Fruit fly (Drosophila melanogaster) whole organism, prepupa: ENCODE measurements around the gene CG14298.

Experiments used
- Blimp-1 ChIP-seq: fragments of 200-800 bp; sonication (Bioruptor generic); optimal IDR thresholded peaks from 3 replicates; lab custom pipeline; 2017; ENCODE audit warnings: missing biosample characterization, missing genetic modification characterization, mild to moderate bottlenecking, moderate library complexity, missing genetic modification reagents
- CG10669 ChIP-seq: fragments of 200-800 bp; sonication (Bioruptor generic); optimal IDR thresholded peaks from 3 replicates; lab custom pipeline; 2018; ENCODE audit warnings: missing biosample characterization, mild to moderate bottlenecking, missing genetic modification characterization, moderate library complexity
- CG11294 ChIP-seq: fragments of 200-800 bp; sonication (Bioruptor generic); IDR thresholded peaks from 2 replicates; pipeline ENCODE4 v1.3.6; 2022; ENCODE audit warnings: missing biosample characterization, missing genetic modification characterization
- CG11902 ChIP-seq: fragments of 200-800 bp; sonication (Bioruptor generic); optimal IDR thresholded peaks from 3 replicates; lab custom pipeline; 2016; ENCODE audit warnings: missing biosample characterization, missing genetic modification characterization
- CG15336 ChIP-seq: fragments of 200-800 bp; sonication (Bioruptor generic); IDR thresholded peaks from 2 replicates; pipeline ENCODE4 v1.3.6; 2022; ENCODE audit warnings: missing biosample characterization, missing genetic modification characterization
- CG1621 ChIP-seq: fragments of 200-800 bp; sonication (Bioruptor generic); optimal IDR thresholded peaks from 3 replicates; lab custom pipeline; 2018; ENCODE audit warnings: missing biosample characterization, mild to moderate bottlenecking, missing genetic modification characterization
- CG16779 ChIP-seq: fragments of 200-800 bp; sonication (Bioruptor generic); optimal IDR thresholded peaks from 3 replicates; lab custom pipeline; 2017; ENCODE audit warnings: missing biosample characterization, mild to moderate bottlenecking, missing genetic modification characterization
- CG3032 ChIP-seq: fragments of 200-800 bp; optimal IDR thresholded peaks from 2 replicates; lab custom pipeline; 2019; ENCODE audit warnings: missing biosample characterization, mild to moderate bottlenecking, missing genetic modification characterization, moderate library complexity
- CG31627 ChIP-seq: fragments of 200-800 bp; sonication (Bioruptor generic); optimal IDR thresholded peaks from 3 replicates; lab custom pipeline; 2016; ENCODE audit warnings: missing biosample characterization, missing genetic modification characterization
- CG34406 ChIP-seq: fragments of 200-800 bp; sonication (Bioruptor generic); optimal IDR thresholded peaks from 3 replicates; lab custom pipeline; 2016; ENCODE audit warnings: missing biosample characterization, missing genetic modification characterization
- CG3919 ChIP-seq: fragments of 200-800 bp; sonication (Bioruptor generic); optimal IDR thresholded peaks from 3 replicates; lab custom pipeline; 2016; ENCODE audit warnings: missing biosample characterization, missing genetic modification characterization
- CG6276 ChIP-seq: fragments of 200-800 bp; sonication (Bioruptor generic); optimal IDR thresholded peaks from 2 replicates; lab custom pipeline; 2017; ENCODE audit warnings: missing biosample characterization, mild to moderate bottlenecking, missing genetic modification characterization
- CG6808 ChIP-seq: fragments of 200-800 bp; sonication (Bioruptor generic); optimal IDR thresholded peaks from 3 replicates; lab custom pipeline; 2017; ENCODE audit warnings: missing biosample characterization, missing genetic modification characterization, mild to moderate bottlenecking, moderate library complexity, missing genetic modification reagents
- CG6854 ChIP-seq: fragments of 200-800 bp; sonication (Bioruptor generic); optimal IDR thresholded peaks from 2 replicates; lab custom pipeline; 2017; ENCODE audit warnings: missing biosample characterization, mild to moderate bottlenecking, missing genetic modification characterization
- CG7368 ChIP-seq: fragments of 200-800 bp; sonication (Bioruptor generic); optimal IDR thresholded peaks from 3 replicates; lab custom pipeline; 2016; ENCODE audit warnings: missing biosample characterization, missing genetic modification characterization
- CG8319 ChIP-seq: fragments of 200-800 bp; sonication (Bioruptor generic); optimal IDR thresholded peaks from 3 replicates; lab custom pipeline; 2016; ENCODE audit warnings: missing biosample characterization, missing genetic modification characterization
- CG8632 ChIP-seq: fragments of 200-800 bp; sonication (Bioruptor generic); optimal IDR thresholded peaks from 3 replicates; lab custom pipeline; 2016; ENCODE audit warnings: missing biosample characterization, missing genetic modification characterization
- CG9139 ChIP-seq: fragments of 200-800 bp; sonication (Bioruptor generic); optimal IDR thresholded peaks from 3 replicates; lab custom pipeline; 2017; ENCODE audit warnings: missing biosample characterization, mild to moderate bottlenecking, missing genetic modification characterization
- Eip78C ChIP-seq: fragments of 200-800 bp; sonication (Bioruptor generic); peaks from one replicate; lab custom pipeline; 2016; ENCODE audit warnings: missing biosample characterization, missing genetic modification characterization
- Eip93F ChIP-seq: fragments of 200-800 bp; sonication (Bioruptor generic); optimal IDR thresholded peaks from 2 replicates; lab custom pipeline; 2016; ENCODE audit warnings: missing biosample characterization, mild to moderate bottlenecking, missing genetic modification characterization
- Ets21C ChIP-seq: fragments of 200-800 bp; sonication (Bioruptor generic); optimal IDR thresholded peaks from 3 replicates; lab custom pipeline; 2016; ENCODE audit warnings: missing biosample characterization, missing genetic modification characterization
- Ets96B ChIP-seq: fragments of 200-800 bp; optimal IDR thresholded peaks from 2 replicates; lab custom pipeline; 2019; ENCODE audit warnings: missing biosample characterization, mild to moderate bottlenecking, missing genetic modification characterization, moderate library complexity
- Hr38 ChIP-seq: sonication (Bioruptor generic); optimal IDR thresholded peaks from 2 replicates; lab custom pipeline; 2016; ENCODE audit warnings: missing biosample characterization, missing genetic modification characterization
- Hr4 ChIP-seq: fragments of 200-800 bp; sonication (Bioruptor generic); optimal IDR thresholded peaks from 3 replicates; lab custom pipeline; 2016; ENCODE audit warnings: missing biosample characterization, missing genetic modification characterization
- Met ChIP-seq: fragments of 200-800 bp; sonication (Bioruptor generic); optimal IDR thresholded peaks from 3 replicates; lab custom pipeline; 2016; ENCODE audit warnings: missing biosample characterization, missing genetic modification characterization
- OdsH ChIP-seq: fragments of 200-800 bp; sonication (Bioruptor generic); optimal IDR thresholded peaks from 3 replicates; lab custom pipeline; 2016; ENCODE audit warnings: missing biosample characterization, missing genetic modification characterization
- Smox ChIP-seq: fragments of 200-800 bp; sonication (Bioruptor generic); optimal IDR thresholded peaks from 3 replicates; lab custom pipeline; 2016; ENCODE audit warnings: missing biosample characterization, missing genetic modification characterization
- Sox102F ChIP-seq: fragments of 200-800 bp; sonication (Bioruptor generic); optimal IDR thresholded peaks from 2 replicates; lab custom pipeline; 2016; ENCODE audit warnings: missing biosample characterization, mild to moderate bottlenecking, missing genetic modification characterization
- Sox14 ChIP-seq: fragments of 200-800 bp; sonication (Bioruptor generic); optimal IDR thresholded peaks from 3 replicates; lab custom pipeline; 2016; ENCODE audit warnings: missing biosample characterization, missing genetic modification characterization
- Sox15 ChIP-seq: fragments of 200-800 bp; sonication (Bioruptor generic); optimal IDR thresholded peaks from 3 replicates; lab custom pipeline; 2016; ENCODE audit warnings: missing biosample characterization, missing genetic modification characterization
- achi ChIP-seq: fragments of 200-800 bp; sonication (Bioruptor generic); optimal IDR thresholded peaks from 3 replicates; lab custom pipeline; 2016; ENCODE audit warnings: missing biosample characterization, missing genetic modification characterization
- acj6 ChIP-seq: fragments of 200-800 bp; sonication (Bioruptor generic); optimal IDR thresholded peaks from 3 replicates; lab custom pipeline; 2016; ENCODE audit warnings: missing biosample characterization, missing genetic modification characterization
- cyc ChIP-seq: fragments of 200-800 bp; sonication (Bioruptor generic); optimal IDR thresholded peaks from 3 replicates; lab custom pipeline; 2016; ENCODE audit warnings: missing biosample characterization, missing genetic modification characterization
- dsx ChIP-seq: fragments of 200-800 bp; optimal IDR thresholded peaks from 3 replicates; lab custom pipeline; 2019; ENCODE audit warnings: missing biosample characterization, mild to moderate bottlenecking, missing genetic modification characterization, moderate library complexity; ENCODE audit not compliant: poor library complexity, severe bottlenecking
- eg ChIP-seq: fragments of 200-800 bp; sonication (Bioruptor generic); IDR thresholded peaks from 3 replicates; pipeline ENCODE4 v1.3.6; 2022; ENCODE audit warnings: missing biosample characterization, missing genetic modification characterization
- esn ChIP-seq: fragments of 200-800 bp; sonication (Bioruptor generic); optimal IDR thresholded peaks from 2 replicates; lab custom pipeline; 2016; ENCODE audit warnings: missing biosample characterization, mild to moderate bottlenecking, missing genetic modification characterization, moderate library complexity
- fd59A ChIP-seq: fragments of 200-800 bp; sonication (Bioruptor generic); optimal IDR thresholded peaks from 2 replicates; lab custom pipeline; 2017; ENCODE audit warnings: missing biosample characterization, mild to moderate bottlenecking, missing genetic modification characterization, missing genetic modification reagents
- fd85E ChIP-seq: fragments of 200-800 bp; sonication (Bioruptor generic); optimal IDR thresholded peaks from 3 replicates; lab custom pipeline; 2016; ENCODE audit warnings: missing biosample characterization, missing genetic modification characterization
- fkh ChIP-seq: fragments of 200-800 bp; sonication (Bioruptor generic); optimal IDR thresholded peaks from 3 replicates; lab custom pipeline; 2017; ENCODE audit warnings: missing biosample characterization, mild to moderate bottlenecking, missing genetic modification characterization, moderate library complexity
- lz ChIP-seq: fragments of 200-800 bp; sonication (Bioruptor generic); optimal IDR thresholded peaks from 3 replicates; lab custom pipeline; 2016; ENCODE audit warnings: missing biosample characterization, missing genetic modification characterization
- pdm3 ChIP-seq: fragments of 200-800 bp; sonication (Bioruptor generic); optimal IDR thresholded peaks from 3 replicates; lab custom pipeline; 2016; ENCODE audit warnings: missing biosample characterization, missing genetic modification characterization
- spab ChIP-seq: fragments of 200-800 bp; sonication (Bioruptor generic); optimal IDR thresholded peaks from 2 replicates; lab custom pipeline; 2017; ENCODE audit warnings: missing biosample characterization, mild to moderate bottlenecking, missing genetic modification characterization, missing genetic modification reagents
- svp ChIP-seq: fragments of 200-800 bp; sonication (Bioruptor generic); peaks from one replicate; lab custom pipeline; 2016; ENCODE audit warnings: missing biosample characterization, missing genetic modification characterization
- vri ChIP-seq: fragments of 200-800 bp; sonication (Bioruptor generic); optimal IDR thresholded peaks from 3 replicates; lab custom pipeline; 2016; ENCODE audit warnings: missing biosample characterization, mild to moderate bottlenecking, missing genetic modification characterization

Gene CG14298

dm6 chr3R:18902164-18902563, 26.8 kb downstream of the CG14298 start, which contains the start of gene CG14294:
Gene CG14294 (minus strand): TSS chr3R:18902264.
- no peak for TF ChIP-seq CG11294 (GFP tag; lab: Robert Waterston, UW)
- no peak for TF ChIP-seq OdsH (GFP tag; lab: Kevin White, UChicago)
- TF ChIP-seq CG6276: no peak
- TF ChIP-seq CG8632: no peak
- TF ChIP-seq CG6854 (GFP tag; lab: Kevin White, UChicago): no peak
- TF ChIP-seq CG3032 (tag; lab: Kevin White, UChicago): no peak
- no peak for TF ChIP-seq dsx
- TF ChIP-seq CG15336: no peak
- TF ChIP-seq CG16779 (tag; lab: Kevin White, UChicago): no peak
- no peak for TF ChIP-seq Eip78C

dm6 chr3R:18902858-18903257, 27.5 kb downstream of the CG14298 start, which contains the start of gene CG34284:
Gene CG34284 (minus strand): TSS chr3R:18902933.
- TF ChIP-seq fkh (GFP tag; lab: Kevin White, UChicago): peak; percentile 14
- TF ChIP-seq eg (GFP tag; lab: Robert Waterston, UW): no peak
- no peak for TF ChIP-seq achi (GFP tag; lab: Kevin White, UChicago)
- no peak for TF ChIP-seq esn (GFP tag; lab: Kevin White, UChicago)
- no peak for TF ChIP-seq CG31627 (GFP tag; lab: Kevin White, UChicago)

- TF ChIP-seq acj6 (GFP tag; lab: Kevin White, UChicago) (no peak), CG9139 (GFP tag; lab: Kevin White, UChicago) (no peak), pdm3 (no peak), spab (no peak), Sox102F (GFP tag; lab: Kevin White, UChicago) (no peak), CG6276 (no peak), lz (no peak)
- TF ChIP-seq, all 60 proteins: peak for 0
Observed at dm6 chr3R:18905555-18905920, 30.2 kb downstream of the CG14298 start, which contains the start of gene CG14292. Gene CG14292 (minus strand): TSS chr3R:18905655.

dm6 chr3R:18905921-18906878, 30.9 kb downstream of the CG14298 start, which contains the start of gene EndoA:
Gene EndoA (plus strand): TSS chr3R:18906609.
- TF ChIP-seq Hr38 (GFP tag; lab: Kevin White, UChicago) (no peak), CG6808 (GFP tag; lab: Kevin White, UChicago) (no peak), Ets96B (tag; lab: Kevin White, UChicago) (peak; percentile 21), Sox102F (GFP tag; lab: Kevin White, UChicago) (peak; percentile 22), fd59A (GFP tag; lab: Kevin White, UChicago) (no peak), svp (GFP tag; lab: Kevin White, UChicago) (peak; percentile 65), Hr4 (GFP tag; lab: Kevin White, UChicago) (peak; percentile 38), lz (peak; percentile 32), cyc (peak; percentile 18), Eip93F (GFP tag; lab: Kevin White, UChicago) (peak; percentile 30), Sox15 (no peak), CG10669 (peak; percentile 38), acj6 (GFP tag; lab: Kevin White, UChicago) (peak; percentile 3), Ets21C (GFP tag; lab: Kevin White, UChicago) (no peak), CG3919 (GFP tag; lab: Kevin White, UChicago) (peak; percentile 27), Sox14 (GFP tag; lab: Kevin White, UChicago) (peak; percentile 5), OdsH (GFP tag; lab: Kevin White, UChicago) (peak; percentile 17), CG7368 (GFP tag; lab: Kevin White, UChicago) (peak; percentile 24), Blimp-1 (GFP tag; lab: Kevin White, UChicago) (peak; percentile 58), fd85E (GFP tag; lab: Kevin White, UChicago) (no peak), CG11294 (GFP tag; lab: Robert Waterston, UW) (no peak; the same call in 1 of the 2 replicates), CG6854 (GFP tag; lab: Kevin White, UChicago) (no peak), CG11902 (GFP tag; lab: Kevin White, UChicago) (no peak), CG8319 (GFP tag; lab: Kevin White, UChicago) (no peak), dsx (peak; percentile 48), Smox (GFP tag; lab: Kevin White, UChicago) (peak; percentile 11), CG1621 (no peak), vri (GFP tag; lab: Kevin White, UChicago) (no peak), CG34406 (no peak), esn (GFP tag; lab: Kevin White, UChicago) (peak; percentile 16), Met (GFP tag; lab: Kevin White, UChicago) (no peak)
